Worm (Caenorhabditis elegans): ENCODE measurements around the gene ets-7.

The ets-7 gene

ce11 chrV:7587637-7588036, 29.0 kb upstream of the ets-7 start, which contains the start of the genes F19F10.11 and C50E3.5 (continued):
- TF ChIP-seq peb-1 (tag; optimal IDR thresholded peaks at IDR 0.05) (no peak), nhr-129 (tag; optimal IDR thresholded peaks at IDR 0.05) (no peak), mdl-1 (tag; optimal IDR thresholded peaks at IDR 0.05) (no peak), elt-3 (tag; optimal IDR thresholded peaks at IDR 0.05) (no peak), nhr-11 (tag; optimal IDR thresholded peaks at IDR 0.05) (no peak)

DNA sequence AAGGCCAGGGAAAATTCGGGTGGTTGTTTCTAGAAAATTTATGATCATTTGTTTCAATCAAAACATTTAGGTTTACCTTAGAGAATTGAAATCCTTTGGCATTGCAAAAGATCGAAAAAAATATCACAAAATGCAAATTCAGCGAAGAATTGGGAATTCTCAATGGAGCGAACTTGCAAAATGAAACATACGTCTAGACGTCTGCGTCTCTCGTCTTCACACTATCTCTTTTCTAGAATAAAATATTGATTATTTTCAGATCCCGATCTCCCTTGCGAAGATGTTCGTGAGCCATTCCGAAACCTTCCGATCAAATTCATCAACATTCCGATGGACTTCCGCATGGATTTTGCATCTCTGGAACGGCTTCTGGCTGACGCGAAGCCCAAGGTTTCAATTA, 21.8 kb upstream of the ets-7 start, which contains the start of gene ets-6:
Gene ets-6, minus strand, starts transcription at position 169 of the 400 bp plus-strand sequence.
- TF ChIP-seq zag-1 (tag; optimal IDR thresholded peaks at IDR 0.05) = no peak
- no peak for TF ChIP-seq mbf-1 (tag; optimal IDR thresholded peaks at IDR 0.05)
- no peak for TF ChIP-seq R02D3.7 (tag; optimal IDR thresholded peaks at IDR 0.05)
- TF ChIP-seq nhr-77 (tag; optimal IDR thresholded peaks at IDR 0.05) = no peak
- peak; percentile 26 for TF ChIP-seq sma-9 (GFP tag; optimal IDR thresholded peaks at IDR 0.05)
- TF ChIP-seq sma-9 (tag; optimal IDR thresholded peaks at IDR 0.05) = no peak
- TF ChIP-seq ztf-1 (GFP tag; conservative IDR thresholded peaks at IDR 0.05) = no peak
- TF ChIP-seq ceh-16 (tag; optimal IDR thresholded peaks at IDR 0.05) = no peak
- TF ChIP-seq ama-1 (optimal IDR thresholded peaks at IDR 0.05) = no peak
- no peak for TF ChIP-seq unc-39 (tag; optimal IDR thresholded peaks at IDR 0.05)
- TF ChIP-seq lsy-2 (tag; optimal IDR thresholded peaks at IDR 0.05) = peak; percentile 10 to 78
- TF ChIP-seq nhr-237 (tag; optimal IDR thresholded peaks at IDR 0.05) = no peak
- TF ChIP-seq alr-1 (tag; optimal IDR thresholded peaks at IDR 0.05) = no peak
- TF ChIP-seq fos-1 (tag; optimal IDR thresholded peaks at IDR 0.05) = peak; percentile 25
- TF ChIP-seq ceh-82 (tag; optimal IDR thresholded peaks at IDR 0.05) = no peak
- TF ChIP-seq nhr-21 (tag; optimal IDR thresholded peaks at IDR 0.05) = peak; percentile 18
- TF ChIP-seq sem-4 (tag; optimal IDR thresholded peaks at IDR 0.05) = no peak
- no peak for TF ChIP-seq dmd-4 (tag; optimal IDR thresholded peaks at IDR 0.05)
- peak; percentile 35 for TF ChIP-seq nhr-25 (tag; optimal IDR thresholded peaks at IDR 0.05)
- TF ChIP-seq crh-2 (tag; optimal IDR thresholded peaks at IDR 0.05) = peak; percentile 55
- no peak for TF ChIP-seq nhr-11 (tag; optimal IDR thresholded peaks at IDR 0.05)
- TF ChIP-seq nhr-129 (tag; optimal IDR thresholded peaks at IDR 0.05) = peak; percentile 50
- TF ChIP-seq ZK546.5 (tag; optimal IDR thresholded peaks at IDR 0.05) = no peak
- no peak for TF ChIP-seq ztf-11 (tag; optimal IDR thresholded peaks at IDR 0.05)
- no peak for TF ChIP-seq aly-2 (tag; optimal IDR thresholded peaks at IDR 0.05)
- TF ChIP-seq peb-1 (tag; optimal IDR thresholded peaks at IDR 0.05) = no peak
- TF ChIP-seq mdl-1 (tag; optimal IDR thresholded peaks at IDR 0.05) = no peak
- TF ChIP-seq nhr-10 (tag; optimal IDR thresholded peaks at IDR 0.05) = no peak
- TF ChIP-seq lin-13 (GFP tag; optimal IDR thresholded peaks at IDR 0.05) = no peak
- no peak for TF ChIP-seq ztf-4 (tag; optimal IDR thresholded peaks at IDR 0.05)
- no peak for TF ChIP-seq lin-39 (tag; optimal IDR thresholded peaks at IDR 0.05)
- no peak for TF ChIP-seq lin-11 (tag; optimal IDR thresholded peaks at IDR 0.05)
- no peak for TF ChIP-seq elt-3 (tag; optimal IDR thresholded peaks at IDR 0.05)
- TF ChIP-seq unc-62 (GFP tag; optimal IDR thresholded peaks at IDR 0.05) = no peak
- TF ChIP-seq nhr-12 (tag; optimal IDR thresholded peaks at IDR 0.05) = no peak
- no peak for TF ChIP-seq elt-1 (tag; optimal IDR thresholded peaks at IDR 0.05)
- TF ChIP-seq Y55F3AM.14 (GFP tag; optimal IDR thresholded peaks at IDR 0.05) = no peak
- TF ChIP-seq gmeb-1 (tag; optimal IDR thresholded peaks at IDR 0.05) = peak; percentile 60
- peak; percentile 16 for TF ChIP-seq sma-3 (GFP tag; optimal IDR thresholded peaks at IDR 0.05)
- TF ChIP-seq skn-1 (tag; optimal IDR thresholded peaks at IDR 0.05) = no peak
- TF ChIP-seq blmp-1 (tag; optimal IDR thresholded peaks at IDR 0.05; ENCODE audit: insufficient read depth) = no peak
- peak; percentile 76 for TF ChIP-seq unc-55 (GFP tag; optimal IDR thresholded peaks at IDR 0.05)
- TF ChIP-seq nhr-23 (tag; optimal IDR thresholded peaks at IDR 0.05) = no peak
- no peak for TF ChIP-seq snpc-4 (tag; optimal IDR thresholded peaks at IDR 0.05)
- TF ChIP-seq mab-5 (tag; optimal IDR thresholded peaks at IDR 0.05) = no peak
- TF ChIP-seq nhr-6 (tag; optimal IDR thresholded peaks at IDR 0.05) = no peak
- TF ChIP-seq F13H6.1 (tag; optimal IDR thresholded peaks at IDR 0.05) = no peak
- no peak for TF ChIP-seq egl-27 (tag; optimal IDR thresholded peaks at IDR 0.05)
- peak; percentile 77 for TF ChIP-seq C34F6.9 (tag; optimal IDR thresholded peaks at IDR 0.05)
